Worm (Caenorhabditis elegans) whole organism, young adult: ENCODE measurements around the gene cyp-25A6.
A peak's percentile ranks its signal among the peaks of the same experiment; 100 is the strongest.

Experiments
- B0019.2 ChIP-seq: fragments of 200-800 bp; sonication (Bioruptor generic); conservative IDR thresholded peaks from 2 replicates; pipeline ENCODE4 v1.3.6; 2022; ENCODE audit warnings: missing genetic modification reagents, missing genetic modification characterization, missing compliant biosample characterization
- D2030.7 ChIP-seq: fragments of 200-800 bp; sonication (Bioruptor generic); IDR thresholded peaks from 2 replicates; pipeline ENCODE4 v1.3.6; 2022; ENCODE audit warnings: missing genetic modification reagents, missing genetic modification characterization, missing compliant biosample characterization
- F22D6.2 ChIP-seq: sonication (generic microtip); optimal IDR thresholded peaks from 2 replicates; lab custom pipeline; 2016; ENCODE audit warnings: mild to moderate bottlenecking, missing genetic modification characterization, missing compliant biosample characterization
- F33H1.4 ChIP-seq: fragments of 200-800 bp; sonication (Bioruptor generic); IDR thresholded peaks from 2 replicates; pipeline ENCODE4 v1.3.6; 2022; ENCODE audit warnings: missing genetic modification reagents, missing genetic modification characterization, missing compliant biosample characterization
- F49E8.2 ChIP-seq: sonication (generic microtip); optimal IDR thresholded peaks from 3 replicates; lab custom pipeline; 2017; ENCODE audit warnings: missing genetic modification characterization, mild to moderate bottlenecking, missing compliant biosample characterization, antibody characterized with exemption, moderate library complexity; ENCODE audit not compliant: insufficient read depth
- F52B5.7 ChIP-seq: sonication (generic microtip); optimal IDR thresholded peaks from 2 replicates; lab custom pipeline; 2016; ENCODE audit warnings: mild to moderate bottlenecking, missing genetic modification characterization, missing compliant biosample characterization
- F57A8.1 ChIP-seq: fragments of 200-800 bp; sonication (Bioruptor generic); optimal IDR thresholded peaks from 2 replicates; lab custom pipeline; 2018; ENCODE audit warnings: mild to moderate bottlenecking, missing genetic modification characterization, moderate library complexity, missing compliant biosample characterization
- Y67H2A.10 ChIP-seq: fragments of 200-800 bp; sonication (Bioruptor generic); conservative IDR thresholded peaks from 2 replicates; pipeline ENCODE4 v1.3.6; 2022; ENCODE audit warnings: missing genetic modification reagents, missing genetic modification characterization, missing compliant biosample characterization
- aptf-2 ChIP-seq: fragments of 200-800 bp; sonication (Bioruptor generic); conservative IDR thresholded peaks from 2 replicates; pipeline ENCODE4 v1.3.6; 2022; ENCODE audit warnings: missing genetic modification reagents, missing genetic modification characterization, missing compliant biosample characterization
- attf-3 ChIP-seq: fragments of 200-800 bp; sonication (Bioruptor generic); conservative IDR thresholded peaks from 2 replicates; pipeline ENCODE4 v1.3.6; 2022; ENCODE audit warnings: missing genetic modification reagents, missing genetic modification characterization, missing compliant biosample characterization
- bed-1 ChIP-seq: fragments of 200-800 bp; sonication (Bioruptor generic); IDR thresholded peaks from 2 replicates; pipeline ENCODE4 v1.3.6; 2022; ENCODE audit warnings: missing genetic modification reagents, missing genetic modification characterization, missing compliant biosample characterization
- bed-2 ChIP-seq: fragments of 200-800 bp; sonication (Bioruptor generic); IDR thresholded peaks from 2 replicates; pipeline ENCODE4 v1.3.6; 2022; ENCODE audit warnings: missing genetic modification reagents, missing genetic modification characterization, missing compliant biosample characterization
- ceh-27 ChIP-seq: fragments of 200-800 bp; sonication (Bioruptor generic); optimal IDR thresholded peaks from 2 replicates; lab custom pipeline; 2018; ENCODE audit warnings: mild to moderate bottlenecking, missing genetic modification characterization, moderate library complexity, missing compliant biosample characterization
- die-1 ChIP-seq: sonication (generic microtip); optimal IDR thresholded peaks from 2 replicates; lab custom pipeline; 2016; ENCODE audit warnings: missing genotype, mild to moderate bottlenecking, missing genetic modification characterization, missing compliant biosample characterization
- dpl-1 ChIP-seq: fragments of 150-350 bp; optimal IDR thresholded peaks from 2 replicates; lab custom pipeline; 2014; ENCODE audit warnings: missing biosample characterization, missing genetic modification reagents, missing genetic modification characterization
- efl-1 ChIP-seq: fragments of 150-350 bp; optimal IDR thresholded peaks from 2 replicates; lab custom pipeline; 2014; ENCODE audit warnings: missing biosample characterization, missing genetic modification reagents, missing genetic modification characterization
- egl-44 ChIP-seq: fragments of 200-800 bp; sonication (Bioruptor generic); IDR thresholded peaks from 2 replicates; pipeline ENCODE4 v1.3.6; 2022; ENCODE audit warnings: missing genetic modification reagents, missing genetic modification characterization, missing compliant biosample characterization
- ets-4 ChIP-seq: fragments of 200-800 bp; sonication (Bioruptor generic); optimal IDR thresholded peaks from 2 replicates; lab custom pipeline; 2018; ENCODE audit warnings: mild to moderate bottlenecking, missing genetic modification characterization, missing compliant biosample characterization
- fkh-3 ChIP-seq: sonication (generic microtip); optimal IDR thresholded peaks from 2 replicates; lab custom pipeline; 2016; ENCODE audit warnings: mild to moderate bottlenecking, missing genetic modification characterization, missing compliant biosample characterization
- hlh-12 ChIP-seq: sonication (generic microtip); optimal IDR thresholded peaks from 2 replicates; lab custom pipeline; 2016; ENCODE audit warnings: missing genetic modification characterization, missing compliant biosample characterization
- hsf-1 ChIP-seq: fragments of 200-800 bp; sonication (Bioruptor generic); IDR thresholded peaks from 2 replicates; pipeline ENCODE4 v1.3.6; 2022; ENCODE audit warnings: missing genetic modification reagents, missing genetic modification characterization, missing compliant biosample characterization
- let-607 ChIP-seq, 2 experiments: fragments of 200-800 bp in 1 of 2; sonication (Bioruptor generic) in 1 of 2; sonication (generic microtip) in 1 of 2; optimal IDR thresholded peaks; 2 replicates each; lab custom pipeline; 2016 to 2018; ENCODE audit warnings: mild to moderate bottlenecking in 2 of 2, missing compliant biosample characterization in 2 of 2, missing genetic modification characterization in 2 of 2, moderate library complexity in 2 of 2, missing genotype in 1 of 2
- lin-26 ChIP-seq: fragments of 200-800 bp; sonication (Bioruptor generic); IDR thresholded peaks from 2 replicates; pipeline ENCODE4 v1.3.6; 2022; ENCODE audit warnings: missing genetic modification reagents, missing genetic modification characterization, missing compliant biosample characterization
- lin-35 ChIP-seq, 3 experiments: fragments of 150-350 bp in 2 of 3; sonication (generic microtip) in 1 of 3; optimal IDR thresholded peaks; 2 replicates each; lab custom pipeline; 2014 to 2018; ENCODE audit warnings: missing biosample characterization in 3 of 3, missing genetic modification characterization in 3 of 3, missing genetic modification reagents in 3 of 3
- lin-54 ChIP-seq: fragments of 200-800 bp; sonication (Bioruptor generic); optimal IDR thresholded peaks from 2 replicates; lab custom pipeline; 2018; ENCODE audit warnings: mild to moderate bottlenecking, missing genetic modification characterization, missing compliant biosample characterization
- mcd-1 ChIP-seq: fragments of 200-800 bp; sonication (Bioruptor generic); IDR thresholded peaks from 2 replicates; pipeline ENCODE4 v1.3.6; 2022; ENCODE audit warnings: missing genetic modification reagents, missing genetic modification characterization, missing compliant biosample characterization
- mes-4 ChIP-seq: sonication (generic microtip); optimal IDR thresholded peaks from 2 replicates; lab custom pipeline; 2016; ENCODE audit warnings: missing genotype, missing genetic modification characterization, missing compliant biosample characterization
- mxl-1 ChIP-seq: sonication (generic microtip); optimal IDR thresholded peaks from 2 replicates; lab custom pipeline; 2016; ENCODE audit warnings: missing genetic modification characterization, missing compliant biosample characterization
- nfya-2 ChIP-seq: fragments of 200-800 bp; sonication (Bioruptor generic); IDR thresholded peaks from 2 replicates; pipeline ENCODE4 v1.3.6; 2022; ENCODE audit warnings: missing genetic modification reagents, missing genetic modification characterization, missing compliant biosample characterization
- nhr-120 ChIP-seq: fragments of 200-800 bp; sonication (Bioruptor generic); IDR thresholded peaks from 2 replicates; pipeline ENCODE4 v1.3.6; 2022; ENCODE audit warnings: missing genetic modification characterization, missing compliant biosample characterization
- nhr-179 ChIP-seq: sonication (generic microtip); optimal IDR thresholded peaks from 2 replicates; lab custom pipeline; 2016; ENCODE audit warnings: mild to moderate bottlenecking, missing genetic modification characterization, missing compliant biosample characterization
- nhr-80 ChIP-seq: sonication (generic microtip); optimal IDR thresholded peaks from 2 replicates; lab custom pipeline; 2016; ENCODE audit warnings: missing genetic modification characterization, missing compliant biosample characterization
- nhr-90 ChIP-seq: sonication (generic microtip); optimal IDR thresholded peaks from 2 replicates; lab custom pipeline; 2016; ENCODE audit warnings: missing genotype, mild to moderate bottlenecking, missing genetic modification characterization, missing compliant biosample characterization
- pbrm-1 ChIP-seq: fragments of 200-800 bp; sonication (Bioruptor generic); IDR thresholded peaks from 2 replicates; pipeline ENCODE4 v1.3.6; 2022; ENCODE audit warnings: missing genetic modification reagents, missing genetic modification characterization, missing compliant biosample characterization
- rcor-1 ChIP-seq: fragments of 200-800 bp; sonication (Bioruptor generic); IDR thresholded peaks from 2 replicates; pipeline ENCODE4 v1.3.6; 2022; ENCODE audit warnings: missing genetic modification reagents, missing genetic modification characterization, missing compliant biosample characterization
- sea-2 ChIP-seq: fragments of 200-800 bp; sonication (Bioruptor generic); IDR thresholded peaks from 2 replicates; pipeline ENCODE4 v1.3.6; 2022; ENCODE audit warnings: missing genetic modification characterization, missing compliant biosample characterization
- snpc-1.3 ChIP-seq: sonication (generic microtip); optimal IDR thresholded peaks from 2 replicates; lab custom pipeline; 2017; ENCODE audit warnings: missing genetic modification characterization, mild to moderate bottlenecking, missing compliant biosample characterization, antibody characterized with exemption, moderate library complexity, missing genotype, missing genetic modification reagents; ENCODE audit not compliant: insufficient read depth
- snpc-4 ChIP-seq, 5 experiments: fragments of 150-350 bp in 1 of 5; sonication (generic microtip) in 4 of 5; optimal IDR thresholded peaks; 2 replicates each; lab custom pipeline; 2014 to 2018; ENCODE audit warnings: missing genetic modification characterization in 5 of 5, missing biosample characterization in 3 of 5, antibody characterized with exemption in 2 of 5, mild to moderate bottlenecking in 2 of 5, missing compliant biosample characterization in 2 of 5, missing genotype in 2 of 5, moderate library complexity in 2 of 5, missing genetic modification reagents in 1 of 5
- tlf-1 ChIP-seq: fragments of 200-800 bp; sonication (Bioruptor generic); optimal IDR thresholded peaks from 2 replicates; lab custom pipeline; 2018; ENCODE audit warnings: mild to moderate bottlenecking, missing genetic modification characterization, missing compliant biosample characterization
- unc-62 ChIP-seq: fragments of 150-350 bp; optimal IDR thresholded peaks from 2 replicates; lab custom pipeline; 2014; ENCODE audit warnings: missing biosample characterization, missing genetic modification reagents, missing genetic modification characterization
- ztf-22 ChIP-seq: fragments of 200-800 bp; sonication (Bioruptor generic); optimal IDR thresholded peaks from 2 replicates; lab custom pipeline; 2018; ENCODE audit warnings: mild to moderate bottlenecking, missing genetic modification characterization, moderate library complexity, missing compliant biosample characterization
- ztf-6 ChIP-seq: fragments of 200-800 bp; sonication (Bioruptor generic); IDR thresholded peaks from 2 replicates; pipeline ENCODE4 v1.3.6; 2022; ENCODE audit warnings: missing genetic modification reagents, missing genetic modification characterization, missing compliant biosample characterization

cyp-25A6 gene

DNA sequence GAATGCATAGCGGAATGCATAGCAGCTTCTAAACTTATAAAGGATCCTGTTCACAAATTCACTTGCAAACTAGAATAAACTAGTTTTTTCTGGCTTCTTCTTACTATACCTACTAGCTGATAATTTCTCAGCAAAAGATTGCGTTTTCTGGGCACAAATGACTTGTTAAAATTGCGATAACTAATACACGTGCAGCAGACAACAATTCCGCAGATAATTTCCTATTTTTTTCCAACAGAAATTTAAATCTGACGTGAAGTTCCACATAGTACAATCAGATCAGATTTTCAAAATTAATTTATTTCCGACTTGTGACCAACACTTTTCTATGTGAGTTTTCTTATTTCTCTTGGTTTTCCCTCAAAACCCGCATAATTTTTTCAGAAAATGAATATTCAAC lies 32.9 kb upstream of the cyp-25A6 start, which contains the start of gene scrm-8:
Gene scrm-8 (plus strand): TSS at position 301 of the 400 bp plus-strand sequence.
- TF ChIP-seq nhr-179 (tag; lab: Kevin White, UChicago): no peak
- TF ChIP-seq F49E8.2 (tag; lab: Kevin White, UChicago): no peak
- TF ChIP-seq F22D6.2: no peak
- no peak for TF ChIP-seq Y67H2A.10
- TF ChIP-seq, all 124 proteins: peak for 0

DNA sequence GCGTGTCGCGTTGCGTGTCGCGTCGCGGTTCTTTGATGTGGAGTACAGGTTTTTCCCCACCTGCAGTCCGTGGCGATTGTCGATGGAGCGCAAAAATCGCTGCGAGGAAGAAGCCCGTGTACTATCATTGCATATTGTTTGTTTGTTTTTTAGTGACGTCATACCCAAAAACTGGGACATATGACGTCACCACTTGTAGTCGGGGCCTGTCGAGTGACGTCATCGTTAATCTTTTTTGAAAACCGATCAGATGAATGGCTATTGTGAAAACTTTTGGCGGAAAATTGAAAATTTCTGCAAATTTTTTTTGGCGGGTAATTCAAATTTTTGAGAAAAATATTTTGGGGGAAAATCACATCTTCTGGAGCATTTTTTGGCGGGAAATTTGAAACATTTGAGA lies 30.0 kb upstream of the cyp-25A6 start:
- TF ChIP-seq let-607 (tag; optimal IDR thresholded peaks at IDR 0.05; lab: Kevin White, UChicago): no peak
- no peak for TF ChIP-seq ceh-27 (GFP tag; lab: Kevin White, UChicago)
- TF ChIP-seq efl-1 (GFP tag; lab: Kevin White, UChicago): no peak
- no peak for TF ChIP-seq tlf-1 (GFP tag; lab: Kevin White, UChicago)
- TF ChIP-seq bed-1 (GFP tag; lab: Robert Waterston, UW): no peak
- TF ChIP-seq dpl-1 (GFP tag; lab: Kevin White, UChicago): no peak
- TF ChIP-seq ztf-22 (GFP tag; lab: Kevin White, UChicago): no peak
- TF ChIP-seq nfya-2 (GFP tag; lab: Robert Waterston, UW): no peak
- no peak for TF ChIP-seq fkh-3
- TF ChIP-seq nhr-80 (tag; lab: Kevin White, UChicago): no peak
- no peak for TF ChIP-seq lin-35 (GFP tag; optimal IDR thresholded peaks at IDR 0.05; lab: Kevin White, UChicago)
- no peak for TF ChIP-seq F52B5.7 (tag; lab: Kevin White, UChicago)
- no peak for TF ChIP-seq egl-44 (GFP tag; lab: Robert Waterston, UW)
- no peak for TF ChIP-seq bed-2 (GFP tag; lab: Robert Waterston, UW)

DNA sequence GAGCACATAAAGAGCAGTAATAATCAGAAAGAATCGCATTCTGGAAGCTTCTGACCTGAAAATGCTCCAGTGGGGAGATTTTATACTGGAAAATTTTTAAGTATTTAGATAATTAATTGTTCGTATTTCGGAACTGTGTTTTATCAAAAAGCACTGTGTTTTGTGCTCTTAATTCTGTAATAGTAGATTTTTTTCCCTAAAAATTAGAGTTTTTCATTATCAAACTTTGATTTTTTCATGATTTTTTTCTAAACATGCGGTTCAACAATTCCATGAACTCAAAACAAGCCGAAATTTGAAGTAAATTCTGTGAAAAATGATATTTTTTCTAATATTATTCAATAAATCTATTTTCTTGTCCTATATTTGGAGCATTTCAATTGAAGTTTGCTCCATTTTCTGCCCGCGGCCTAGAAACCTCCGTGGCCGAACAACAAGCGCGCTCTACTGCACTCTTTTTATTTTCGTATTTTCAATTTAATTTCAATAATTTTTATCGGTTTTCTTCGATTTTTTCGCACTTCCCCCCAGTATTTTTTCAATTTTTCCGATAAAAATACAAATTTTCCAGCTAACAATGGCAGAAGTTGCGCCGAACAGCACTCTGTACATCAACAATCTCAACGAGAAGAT lies 25.6 kb upstream of the cyp-25A6 start, which contains the start of the genes K08D10.13 and rnp-2:
Gene K08D10.13 (minus strand): TSS at position 51 of the 633 bp plus-strand sequence.
Gene rnp-2 (plus strand): TSS at position 546 of the 633 bp plus-strand sequence.
- no peak for TF ChIP-seq ets-4 (GFP tag; lab: Kevin White, UChicago)
- TF ChIP-seq nhr-120: no peak
- no peak for TF ChIP-seq D2030.7 (GFP tag; lab: Robert Waterston, UW)
- peak; percentile 89 for TF ChIP-seq mcd-1 (GFP tag; lab: Robert Waterston, UW)
- no peak for TF ChIP-seq mxl-1
- TF ChIP-seq mes-4 (tag; lab: Kevin White, UChicago): no peak
- TF ChIP-seq snpc-4 (GFP tag; optimal IDR thresholded peaks at IDR 0.05; lab: Kevin White, UChicago): no peak
- peak in 1 of 4 experiments; percentile 3 for TF ChIP-seq snpc-4 (tag; optimal IDR thresholded peaks at IDR 0.05; lab: Kevin White, UChicago)
- TF ChIP-seq lin-35 (GFP tag; optimal IDR thresholded peaks at IDR 0.05; lab: Kevin White, UChicago): peak in 1 of 3 experiments; percentile 28
- TF ChIP-seq lin-54: peak; percentile 47
- no peak for TF ChIP-seq die-1 (tag; lab: Kevin White, UChicago)
- no peak for TF ChIP-seq B0019.2 (GFP tag; lab: Robert Waterston, UW)
- 0 out of 2 replicates have a peak, but pooled peaks have one; percentile 42 for TF ChIP-seq attf-3 (GFP tag; lab: Robert Waterston, UW)
- no peak for TF ChIP-seq aptf-2 (GFP tag; lab: Robert Waterston, UW)
- 0 out of 2 replicates have a peak, but pooled peaks have one; percentile 32 for TF ChIP-seq bed-2 (GFP tag; lab: Robert Waterston, UW)
- 0 out of 2 replicates have a peak, but pooled peaks have one; percentile 18 for TF ChIP-seq F33H1.4 (GFP tag; lab: Robert Waterston, UW)
- no peak for TF ChIP-seq F57A8.1 (GFP tag; lab: Kevin White, UChicago)

DNA sequence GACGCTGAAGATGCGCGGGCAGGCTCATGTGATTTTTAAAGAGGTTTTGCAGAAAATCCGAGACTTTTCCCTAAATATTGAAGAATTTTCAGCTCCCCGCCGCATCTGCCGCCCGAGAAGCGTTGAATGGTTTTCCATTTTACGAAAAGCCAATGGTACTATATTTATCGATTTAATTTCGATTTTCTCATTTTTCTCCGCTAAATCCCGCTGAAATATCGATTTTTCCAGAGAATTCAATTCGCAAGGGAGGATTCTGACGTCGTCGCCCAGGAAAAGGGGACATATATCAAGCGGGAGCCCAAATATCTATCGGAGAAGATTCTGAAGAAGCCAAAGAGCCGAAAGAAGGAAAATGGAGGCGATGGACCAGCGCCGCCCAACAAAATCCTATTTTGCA lies 25.0 kb upstream of the cyp-25A6 start:
- TF ChIP-seq nhr-90 (tag; lab: Kevin White, UChicago): no peak
- no peak for TF ChIP-seq efl-1 (GFP tag; lab: Kevin White, UChicago)
- TF ChIP-seq hsf-1 (GFP tag; lab: Robert Waterston, UW): no peak
- no peak for TF ChIP-seq unc-62
- TF ChIP-seq lin-26: no peak
- no peak for TF ChIP-seq dpl-1 (GFP tag; lab: Kevin White, UChicago)
- TF ChIP-seq ztf-6 (GFP tag; lab: Robert Waterston, UW): no peak
- no peak for TF ChIP-seq hlh-12 (tag; lab: Kevin White, UChicago)
- no peak for TF ChIP-seq pbrm-1
- no peak for TF ChIP-seq sea-2 (GFP tag; lab: Robert Waterston, UW)
- TF ChIP-seq lin-35 (GFP tag; optimal IDR thresholded peaks at IDR 0.05; lab: Kevin White, UChicago): no peak
- no peak for TF ChIP-seq rcor-1
- TF ChIP-seq snpc-1.3 (tag; lab: Kevin White, UChicago): no peak
